Fruit fly (Drosophila melanogaster) whole organism, embryonic: ENCODE data around the gene CG43350.
A peak's percentile ranks its signal among the peaks of the same experiment; 100 is the strongest.

Source experiments
- Atf-2 ChIP-seq: fragments of 200-800 bp; sonication (Bioruptor generic); optimal IDR thresholded peaks from 2 replicates; lab custom pipeline; 2016; ENCODE audit warnings: missing biosample characterization, missing genetic modification characterization
- CG1024 ChIP-seq: fragments of 200-800 bp; sonication (Bioruptor generic); IDR thresholded peaks from 2 replicates; pipeline ENCODE4 v1.3.6; 2022; ENCODE audit warnings: missing biosample characterization, missing genetic modification characterization
- CG14050 ChIP-seq: fragments of 200-800 bp; sonication (Bioruptor generic); IDR thresholded peaks from 3 replicates; pipeline ENCODE4 v1.3.6; 2022; ENCODE audit warnings: missing biosample characterization, missing genetic modification characterization
- CG14860 ChIP-seq: fragments of 200-800 bp; sonication (Bioruptor generic); IDR thresholded peaks from 3 replicates; pipeline ENCODE4 v1.3.6; 2022; ENCODE audit warnings: missing biosample characterization, missing genetic modification characterization; ENCODE audit not compliant: partially characterized antibody
- CG17912 ChIP-seq: fragments of 200-800 bp; sonication (Bioruptor generic); optimal IDR thresholded peaks from 2 replicates; lab custom pipeline; 2018; ENCODE audit warnings: missing biosample characterization, mild to moderate bottlenecking, missing genetic modification characterization
- CG30431 ChIP-seq: fragments of 200-800 bp; sonication (Bioruptor generic); optimal IDR thresholded peaks from 2 replicates; lab custom pipeline; 2017; ENCODE audit warnings: missing biosample characterization, missing genetic modification characterization
- CG31441 ChIP-seq: fragments of 200-800 bp; sonication (Bioruptor generic); IDR thresholded peaks from 2 replicates; pipeline ENCODE4 v1.3.6; 2022; ENCODE audit warnings: missing biosample characterization, missing genetic modification characterization
- CG3281 ChIP-seq: fragments of 200-800 bp; sonication (Bioruptor generic); optimal IDR thresholded peaks from 3 replicates; lab custom pipeline; 2017; ENCODE audit warnings: missing biosample characterization, mild to moderate bottlenecking, missing genetic modification characterization
- CG3847 ChIP-seq: fragments of 200-800 bp; sonication (Bioruptor generic); IDR thresholded peaks from 2 replicates; pipeline ENCODE4 v1.3.6; 2022; ENCODE audit warnings: missing biosample characterization, missing genetic modification characterization
- CG4328 ChIP-seq: fragments of 200-800 bp; sonication (Bioruptor generic); optimal IDR thresholded peaks from 3 replicates; lab custom pipeline; 2017; ENCODE audit warnings: missing biosample characterization, missing genetic modification reagents, missing genetic modification characterization
- CG4820 ChIP-seq: fragments of 200-800 bp; sonication (Bioruptor generic); optimal IDR thresholded peaks from 3 replicates; lab custom pipeline; 2016; ENCODE audit warnings: missing biosample characterization, missing genetic modification characterization
- CG5245 ChIP-seq: fragments of 200-800 bp; sonication (Bioruptor generic); optimal IDR thresholded peaks from 3 replicates; lab custom pipeline; 2016; ENCODE audit warnings: missing biosample characterization, missing genetic modification characterization
- CG6272 ChIP-seq: fragments of 200-800 bp; sonication (Bioruptor generic); IDR thresholded peaks from 2 replicates; pipeline ENCODE4 v1.3.6; 2022; ENCODE audit warnings: missing biosample characterization, missing genetic modification characterization
- CG6689 ChIP-seq: fragments of 200-800 bp; sonication (Bioruptor generic); IDR thresholded peaks from 2 replicates; pipeline ENCODE4 v1.3.6; 2022; ENCODE audit warnings: missing biosample characterization, missing genetic modification characterization
- CG7372 ChIP-seq: fragments of 200-800 bp; sonication (Bioruptor generic); IDR thresholded peaks from 2 replicates; pipeline ENCODE4 v1.3.6; 2022; ENCODE audit warnings: missing biosample characterization, missing genetic modification characterization
- CG7928 ChIP-seq: fragments of 200-800 bp; sonication (Bioruptor generic); optimal IDR thresholded peaks from 2 replicates; lab custom pipeline; 2017; ENCODE audit warnings: missing biosample characterization, mild to moderate bottlenecking, missing genetic modification characterization
- CG7987 ChIP-seq: fragments of 200-800 bp; sonication (Bioruptor generic); optimal IDR thresholded peaks from 2 replicates; lab custom pipeline; 2018; ENCODE audit warnings: missing biosample characterization, mild to moderate bottlenecking, missing genetic modification characterization, moderate library complexity
- CG9215 ChIP-seq: fragments of 200-800 bp; sonication (Bioruptor generic); IDR thresholded peaks from 2 replicates; pipeline ENCODE4 v1.3.6; 2022; ENCODE audit warnings: missing biosample characterization, missing genetic modification characterization
- Drgx ChIP-seq: fragments of 200-800 bp; sonication (Bioruptor generic); IDR thresholded peaks from 2 replicates; pipeline ENCODE4 v1.3.6; 2022; ENCODE audit warnings: missing biosample characterization, missing genetic modification characterization
- Elba2 ChIP-seq: fragments of 200-800 bp; sonication (Bioruptor generic); optimal IDR thresholded peaks from 3 replicates; lab custom pipeline; 2016; ENCODE audit warnings: missing biosample characterization, missing genetic modification characterization
- Fer2 ChIP-seq: fragments of 200-800 bp; sonication (Bioruptor generic); optimal IDR thresholded peaks from 2 replicates; lab custom pipeline; 2018; ENCODE audit warnings: missing biosample characterization, mild to moderate bottlenecking, missing genetic modification characterization, moderate library complexity
- Gsc ChIP-seq: fragments of 200-800 bp; sonication (Bioruptor generic); IDR thresholded peaks from 2 replicates; pipeline ENCODE4 v1.3.6; 2022; ENCODE audit warnings: missing biosample characterization, missing genetic modification characterization
- Hsf ChIP-seq: fragments of 200-800 bp; sonication (Bioruptor generic); optimal IDR thresholded peaks from 3 replicates; lab custom pipeline; 2016; ENCODE audit warnings: missing biosample characterization, missing genetic modification characterization
- Lim3 ChIP-seq: fragments of 200-800 bp; sonication (Bioruptor generic); IDR thresholded peaks from 2 replicates; pipeline ENCODE4 v1.3.6; 2022; ENCODE audit warnings: missing biosample characterization, missing genetic modification characterization
- Myb ChIP-seq: fragments of 200-800 bp; sonication (Bioruptor generic); optimal IDR thresholded peaks from 2 replicates; lab custom pipeline; 2016; ENCODE audit warnings: missing biosample characterization, missing genetic modification characterization
- Poxn ChIP-seq: fragments of 200-800 bp; sonication (Bioruptor generic); IDR thresholded peaks from 2 replicates; pipeline ENCODE4 v1.3.6; 2022; ENCODE audit warnings: missing biosample characterization, missing genetic modification characterization
- Rfx ChIP-seq: fragments of 200-800 bp; sonication (Bioruptor generic); IDR thresholded peaks from 2 replicates; pipeline ENCODE4 v1.3.6; 2022; ENCODE audit warnings: missing biosample characterization, missing genetic modification characterization
- Sin3A ChIP-seq: fragments of >200 bp; optimal IDR thresholded peaks from 2 replicates; lab custom pipeline; 2018
- Stat92E ChIP-seq, 3 experiments: fragments of >200 bp in 2 of 3; fragments of 200-800 bp in 1 of 3; sonication (Bioruptor generic) in 1 of 3; optimal IDR thresholded peaks; 2 replicates each; lab custom pipeline; 2017 to 2019; ENCODE audit warnings: missing biosample characterization in 3 of 3, missing genetic modification characterization in 3 of 3, mild to moderate bottlenecking in 1 of 3, moderate library complexity in 1 of 3
- Trl ChIP-seq, 3 experiments: fragments of >200 bp in 2 of 3; fragments of 200-800 bp in 1 of 3; sonication (Bioruptor generic) in 1 of 3; optimal IDR thresholded peaks; 2 replicates in 1 of 3; 3 replicates in 2 of 3; lab custom pipeline; 2016 to 2017; ENCODE audit warnings: missing biosample characterization in 1 of 3, missing genetic modification characterization in 1 of 3
- Xbp1 ChIP-seq: fragments of 200-800 bp; sonication (Bioruptor generic); optimal IDR thresholded peaks from 3 replicates; lab custom pipeline; 2016; ENCODE audit warnings: missing biosample characterization, mild to moderate bottlenecking, missing genetic modification characterization
- ac ChIP-seq: fragments of 200-800 bp; sonication (Bioruptor generic); optimal IDR thresholded peaks from 3 replicates; lab custom pipeline; 2017; ENCODE audit warnings: missing biosample characterization, mild to moderate bottlenecking, missing genetic modification characterization
- cad ChIP-seq: fragments of >200 bp; optimal IDR thresholded peaks from 2 replicates; lab custom pipeline; 2017; ENCODE audit warnings: missing biosample characterization, missing genetic modification characterization
- chm ChIP-seq: fragments of 200-800 bp; sonication (Bioruptor generic); IDR thresholded peaks from 2 replicates; pipeline ENCODE4 v1.3.6; 2022; ENCODE audit warnings: missing biosample characterization, missing genetic modification characterization
- dm ChIP-seq: fragments of 200-800 bp; sonication (Bioruptor generic); optimal IDR thresholded peaks from 3 replicates; lab custom pipeline; 2016; ENCODE audit warnings: missing biosample characterization, missing genetic modification characterization
- eve ChIP-seq, 2 experiments: fragments of >200 bp; optimal IDR thresholded peaks; 2 replicates each; lab custom pipeline; 2017; ENCODE audit warnings: missing biosample characterization in 2 of 2, missing genetic modification characterization in 2 of 2
- fd96Cb ChIP-seq: fragments of 200-800 bp; sonication (Bioruptor generic); optimal IDR thresholded peaks from 2 replicates; lab custom pipeline; 2018; ENCODE audit warnings: missing biosample characterization, mild to moderate bottlenecking, missing genetic modification characterization, moderate library complexity
- gro ChIP-seq: fragments of 200-800 bp; sonication (Bioruptor generic); optimal IDR thresholded peaks from 2 replicates; lab custom pipeline; 2016; ENCODE audit warnings: missing biosample characterization, missing genetic modification characterization
- kni ChIP-seq: fragments of 200-800 bp; sonication (Bioruptor generic); optimal IDR thresholded peaks from 3 replicates; lab custom pipeline; 2017; ENCODE audit warnings: mild to moderate bottlenecking, missing biosample characterization, missing genetic modification reagents, missing genetic modification characterization
- lola ChIP-seq, 3 experiments: fragments of >200 bp in 2 of 3; fragments of 200-800 bp in 1 of 3; sonication (Bioruptor generic) in 1 of 3; optimal IDR thresholded peaks; 2 replicates each; lab custom pipeline; 2017 to 2019; ENCODE audit warnings: missing biosample characterization in 3 of 3, missing genetic modification characterization in 3 of 3, mild to moderate bottlenecking in 1 of 3, moderate library complexity in 1 of 3
- lov ChIP-seq, 2 experiments: fragments of 200-800 bp in 1 of 2; fragments of >200 bp in 1 of 2; sonication (Bioruptor generic) in 1 of 2; IDR thresholded peaks in 1 of 2; optimal IDR thresholded peaks in 1 of 2; 2 replicates in 1 of 2; 3 replicates in 1 of 2; pipeline versions ENCODE4 v1.3.6 to Lab custom; 2017 to 2022; ENCODE audit warnings: missing biosample characterization in 1 of 2, missing genetic modification characterization in 1 of 2
- org-1 ChIP-seq: fragments of 200-800 bp; sonication (Bioruptor generic); optimal IDR thresholded peaks from 2 replicates; lab custom pipeline; 2017; ENCODE audit warnings: missing biosample characterization, missing genetic modification characterization
- pan ChIP-seq, 4 experiments: fragments of >200 bp in 3 of 4; fragments of 200-800 bp in 1 of 4; sonication (Bioruptor generic) in 1 of 4; optimal IDR thresholded peaks in 3 of 4; IDR thresholded peaks in 1 of 4; 2 replicates each; pipeline versions ENCODE4 v1.3.6 to Lab custom; 2017 to 2022; ENCODE audit warnings: missing biosample characterization in 2 of 4, missing genetic modification characterization in 2 of 4, mixed read lengths in 1 of 4
- pzg ChIP-seq: fragments of 200-800 bp; sonication (Bioruptor generic); optimal IDR thresholded peaks from 3 replicates; lab custom pipeline; 2018; ENCODE audit warnings: missing biosample characterization, mild to moderate bottlenecking, missing genetic modification characterization, moderate library complexity
- slou ChIP-seq: fragments of 200-800 bp; sonication (Bioruptor generic); optimal IDR thresholded peaks from 3 replicates; lab custom pipeline; 2016; ENCODE audit warnings: missing biosample characterization, missing genetic modification characterization
- stc ChIP-seq: fragments of 200-800 bp; sonication (Bioruptor generic); IDR thresholded peaks from 2 replicates; pipeline ENCODE4 v1.3.6; 2022; ENCODE audit warnings: missing biosample characterization, missing genetic modification characterization
- stwl ChIP-seq: fragments of 200-800 bp; sonication (Bioruptor generic); optimal IDR thresholded peaks from 3 replicates; lab custom pipeline; 2018; ENCODE audit warnings: missing biosample characterization, mild to moderate bottlenecking, missing genetic modification characterization, moderate library complexity
- vvl ChIP-seq: fragments of 200-800 bp; sonication (Bioruptor generic); IDR thresholded peaks from 2 replicates; pipeline ENCODE4 v1.3.6; 2022; ENCODE audit warnings: missing biosample characterization, missing genetic modification characterization
- zfh1 ChIP-seq: fragments of 200-800 bp; sonication (Bioruptor generic); IDR thresholded peaks from 3 replicates; pipeline ENCODE4 v1.3.6; 2022; ENCODE audit warnings: missing biosample characterization, missing genetic modification characterization

Gene CG43350

DNA sequence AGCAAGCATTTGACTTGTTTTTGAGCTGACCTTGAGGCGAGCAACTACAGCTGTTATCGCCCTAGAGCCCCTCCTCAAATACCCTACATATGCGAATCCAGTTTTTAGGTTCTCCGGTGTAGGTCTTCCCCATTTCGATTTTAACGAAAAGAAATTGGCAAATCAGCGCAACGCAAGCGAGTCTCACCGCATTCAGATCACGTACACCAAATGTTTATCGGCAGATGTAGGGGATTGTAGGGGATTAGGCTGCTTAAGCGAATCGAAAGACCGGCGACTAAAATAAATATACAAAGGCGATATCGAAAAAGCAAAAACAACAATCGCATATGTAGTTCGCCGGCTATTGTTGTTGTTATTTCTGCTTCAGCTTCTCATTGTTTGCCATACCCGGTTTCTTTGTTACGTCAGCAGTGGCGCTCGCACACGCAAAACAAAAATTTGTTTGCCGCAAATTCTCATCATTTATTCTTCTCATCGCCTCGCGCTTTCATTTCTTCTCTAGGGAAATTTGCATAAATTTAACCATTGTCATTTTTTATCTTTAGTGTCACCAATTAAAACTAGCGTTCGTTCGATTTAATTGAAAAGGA lies 38.8 kb downstream of the CG43350 start (continued):
- TF ChIP-seq CG9215 (peak; percentile 58), org-1 (peak; percentile 68), CG1024 (GFP tag; lab: Robert Waterston, UW) (no peak), chm (GFP tag; lab: Robert Waterston, UW) (no peak; the same call in 1 of the 2 replicates), CG7987 (GFP tag; lab: Kevin White, UChicago) (peak; percentile 14), lola (GFP tag; optimal IDR thresholded peaks at IDR 0.05; lab: Kevin White, UChicago) (no peak), CG4328 (GFP tag; lab: Kevin White, UChicago) (no peak), CG30431 (GFP tag; lab: Kevin White, UChicago) (peak; percentile 48), eve (GFP tag; optimal IDR thresholded peaks at IDR 0.05; lab: Kevin White, UChicago) (peak in 1 of 2 experiments; percentile 31), pzg (GFP tag; lab: Kevin White, UChicago) (peak; percentile 6), slou (peak; percentile 52), gro (GFP tag; lab: Kevin White, UChicago) (peak; percentile 84), Rfx (GFP tag; lab: Robert Waterston, UW) (peak; percentile 94), Lim3 (GFP tag; lab: Robert Waterston, UW) (no peak), CG14860 (no peak), cad (GFP tag; lab: Kevin White, UChicago) (no peak), stwl (no peak), Stat92E (GFP tag; optimal IDR thresholded peaks at IDR 0.05; lab: Kevin White, UChicago) (no peak), Atf-2 (GFP tag; lab: Kevin White, UChicago) (peak; percentile 50), Hsf (GFP tag; lab: Kevin White, UChicago) (peak; percentile 59), ac (no peak), CG31441 (GFP tag; lab: Robert Waterston, UW) (0 out of 2 replicates have a peak, but pooled peaks have one; percentile 19), kni (GFP tag; lab: Kevin White, UChicago) (no peak), CG3847 (GFP tag; lab: Robert Waterston, UW) (peak; percentile 75), CG6689 (GFP tag; lab: Robert Waterston, UW) (peak; percentile 34; the same call in 1 of the 2 replicates), stc (GFP tag; lab: Robert Waterston, UW) (peak; percentile 39; the same call in 1 of the 2 replicates), CG7372 (0 out of 2 replicates have a peak, but pooled peaks have one; percentile 17), CG4820 (GFP tag; lab: Kevin White, UChicago) (peak; percentile 22), pan (optimal IDR thresholded peaks at IDR 0.05; lab: Kevin White, UChicago) (no peak), pan (GFP tag; optimal IDR thresholded peaks at IDR 0.05 in 1 of 2, IDR thresholded peaks at IDR 0.05 in 1 of 2) (peak in 1 of 2 experiments; percentile 81), CG17912 (GFP tag; lab: Kevin White, UChicago) (no peak), Sin3A (no peak), lov (optimal IDR thresholded peaks at IDR 0.05; lab: Kevin White, UChicago) (no peak), lov (GFP tag; IDR thresholded peaks at IDR 0.05; lab: Robert Waterston, UW) (no peak), Poxn (GFP tag; lab: Robert Waterston, UW) (no peak), Gsc (no peak), Drgx (GFP tag; lab: Robert Waterston, UW) (peak; percentile 92), zfh1 (GFP tag; lab: Robert Waterston, UW) (peak; percentile 58; the same call in 2 of the 3 replicates), CG3281 (peak; percentile 71), Myb (GFP tag; lab: Kevin White, UChicago) (peak; percentile 71), CG6272 (peak; percentile 56), CG5245 (GFP tag; lab: Kevin White, UChicago) (peak; percentile 15), Trl (optimal IDR thresholded peaks at IDR 0.05; lab: Kevin White, UChicago) (no peak), Trl (GFP tag; optimal IDR thresholded peaks at IDR 0.05; lab: Kevin White, UChicago) (peak; percentile 89), CG7928 (GFP tag; lab: Kevin White, UChicago) (no peak), dm (GFP tag; lab: Kevin White, UChicago) (peak; percentile 38), Fer2 (tag; lab: Kevin White, UChicago) (no peak), vvl (peak; percentile 74), Elba2 (GFP tag; lab: Kevin White, UChicago) (no peak), fd96Cb (tag; lab: Kevin White, UChicago) (peak; percentile 31), Xbp1 (GFP tag; lab: Kevin White, UChicago) (peak; percentile 72), CG14050 (GFP tag; lab: Robert Waterston, UW) (peak; percentile 50; the same call in 1 of the 3 replicates)
